Worm (Caenorhabditis elegans): Measurements from ENCODE around the gene denn-4.
A peak's percentile ranks its signal among the peaks of the same experiment; 100 is the strongest.

Gene denn-4

ce11 chrIV:1923722-1924121 lies at the start of gene denn-4:
TSS of gene denn-4 (plus strand) at chrIV:1924001.
- TF ChIP-seq ama-1 (optimal IDR thresholded peaks at IDR 0.05) (no peak), fos-1 (tag; optimal IDR thresholded peaks at IDR 0.05) (no peak), Y55F3AM.14 (GFP tag; optimal IDR thresholded peaks at IDR 0.05) (no peak), nhr-129 (tag; optimal IDR thresholded peaks at IDR 0.05) (peak; percentile 1), crh-2 (tag; optimal IDR thresholded peaks at IDR 0.05) (no peak), snpc-4 (tag; optimal IDR thresholded peaks at IDR 0.05) (no peak), nhr-23 (tag; optimal IDR thresholded peaks at IDR 0.05) (no peak), unc-55 (GFP tag; optimal IDR thresholded peaks at IDR 0.05) (peak; percentile 25), mbf-1 (tag; optimal IDR thresholded peaks at IDR 0.05) (no peak), nhr-237 (tag; optimal IDR thresholded peaks at IDR 0.05) (no peak), C34F6.9 (tag; optimal IDR thresholded peaks at IDR 0.05) (peak; percentile 29), unc-62 (GFP tag; optimal IDR thresholded peaks at IDR 0.05) (no peak), aly-2 (tag; optimal IDR thresholded peaks at IDR 0.05) (no peak), lsy-2 (tag; optimal IDR thresholded peaks at IDR 0.05) (peak in 1 of 2 experiments; percentile 52), F13H6.1 (tag; optimal IDR thresholded peaks at IDR 0.05) (no peak)

- TF ChIP-seq gmeb-1 (tag; optimal IDR thresholded peaks at IDR 0.05), result no peak
- no peak for TF ChIP-seq ztf-4 (tag; optimal IDR thresholded peaks at IDR 0.05)
- TF ChIP-seq ceh-16 (tag; optimal IDR thresholded peaks at IDR 0.05), result no peak
- no peak for TF ChIP-seq ztf-1 (GFP tag; conservative IDR thresholded peaks at IDR 0.05)
- TF ChIP-seq zag-1 (tag; optimal IDR thresholded peaks at IDR 0.05), result no peak
- no peak for TF ChIP-seq ztf-11 (tag; optimal IDR thresholded peaks at IDR 0.05)
- TF ChIP-seq unc-55 (GFP tag; optimal IDR thresholded peaks at IDR 0.05), result no peak
- no peak for TF ChIP-seq nhr-10 (tag; optimal IDR thresholded peaks at IDR 0.05)
- no peak for TF ChIP-seq alr-1 (tag; optimal IDR thresholded peaks at IDR 0.05)
- no peak for TF ChIP-seq mab-5 (tag; optimal IDR thresholded peaks at IDR 0.05)
- TF ChIP-seq ama-1 (optimal IDR thresholded peaks at IDR 0.05), result no peak
Measured at ce11 chrIV:1878501-1878900, 45.3 kb upstream of the denn-4 start.

ce11 chrIV:1891586-1891985 lies 32.2 kb upstream of the denn-4 start:
- TF ChIP-seq nhr-21 (tag; optimal IDR thresholded peaks at IDR 0.05), result no peak
- TF ChIP-seq elt-3 (tag; optimal IDR thresholded peaks at IDR 0.05), result no peak
- peak; percentile 77 for TF ChIP-seq blmp-1 (tag; optimal IDR thresholded peaks at IDR 0.05; ENCODE audit: insufficient read depth)

ce11 chrIV:1892638-1893037 lies 31.2 kb upstream of the denn-4 start:
- no peak for TF ChIP-seq gmeb-1 (tag; optimal IDR thresholded peaks at IDR 0.05)
- no peak for TF ChIP-seq ama-1 (optimal IDR thresholded peaks at IDR 0.05)

ce11 chrIV:1895024-1895423 lies 28.8 kb upstream of the denn-4 start:
- TF ChIP-seq nhr-11 (tag; optimal IDR thresholded peaks at IDR 0.05) (no peak), unc-55 (GFP tag; optimal IDR thresholded peaks at IDR 0.05) (peak; percentile 6), lin-39 (tag; optimal IDR thresholded peaks at IDR 0.05) (no peak)

- TF ChIP-seq nhr-11 (tag; optimal IDR thresholded peaks at IDR 0.05), result no peak
- no peak for TF ChIP-seq unc-39 (tag; optimal IDR thresholded peaks at IDR 0.05)
- no peak for TF ChIP-seq nhr-10 (tag; optimal IDR thresholded peaks at IDR 0.05)
- TF ChIP-seq zag-1 (tag; optimal IDR thresholded peaks at IDR 0.05), result no peak
- TF ChIP-seq ceh-82 (tag; optimal IDR thresholded peaks at IDR 0.05), result no peak
- no peak for TF ChIP-seq lin-39 (tag; optimal IDR thresholded peaks at IDR 0.05)
- TF ChIP-seq aly-2 (tag; optimal IDR thresholded peaks at IDR 0.05), result no peak
- no peak for TF ChIP-seq lin-13 (GFP tag; optimal IDR thresholded peaks at IDR 0.05)
- no peak for TF ChIP-seq egl-27 (tag; optimal IDR thresholded peaks at IDR 0.05)
Measured at ce11 chrIV:1896145-1896544, 27.7 kb upstream of the denn-4 start.

- no peak for TF ChIP-seq nhr-237 (tag; optimal IDR thresholded peaks at IDR 0.05)
- TF ChIP-seq nhr-25 (tag; optimal IDR thresholded peaks at IDR 0.05), result peak; percentile 10
- TF ChIP-seq nhr-129 (tag; optimal IDR thresholded peaks at IDR 0.05), result peak; percentile 28
Measured at ce11 chrIV:1900971-1901370, 22.8 kb upstream of the denn-4 start.
